Worm (Caenorhabditis elegans): Measurements from ENCODE around the gene F16B12.7.

The F16B12.7 gene

ce11 chrX:14090089-14090488 lies 18.3 kb upstream of the F16B12.7 start, which contains the start of gene dsl-4:
Gene dsl-4 (plus strand): TSS chrX:14090389.
- TF ChIP-seq elt-3 (tag; optimal IDR thresholded peaks at IDR 0.05) (no peak), lin-13 (tag; optimal IDR thresholded peaks at IDR 0.05) (no peak), unc-120 (tag; optimal IDR thresholded peaks at IDR 0.05; ENCODE audit: poor library complexity, severe bottlenecking) (no peak), nhr-2 (tag; optimal IDR thresholded peaks at IDR 0.05) (no peak), hlh-1 (tag; optimal IDR thresholded peaks at IDR 0.05) (no peak), tbx-8 (GFP tag; optimal IDR thresholded peaks at IDR 0.05) (no peak), unc-62 (GFP tag; optimal IDR thresholded peaks at IDR 0.05) (no peak), lsy-2 (tag; optimal IDR thresholded peaks at IDR 0.05) (no peak), zip-8 (tag; optimal IDR thresholded peaks at IDR 0.05) (no peak), nhr-12 (tag; optimal IDR thresholded peaks at IDR 0.05) (no peak), ham-2 (GFP tag; optimal IDR thresholded peaks at IDR 0.05) (no peak), cnd-1 (tag; optimal IDR thresholded peaks at IDR 0.05) (no peak), drap-1 (GFP tag; optimal IDR thresholded peaks at IDR 0.05) (no peak), mep-1 (tag; optimal IDR thresholded peaks at IDR 0.05) (no peak)

ce11 chrX:14090990-14091389 lies 17.4 kb upstream of the F16B12.7 start:
- TF ChIP-seq unc-39 (tag; optimal IDR thresholded peaks at IDR 0.05) (no peak), snpc-4 (tag; optimal IDR thresholded peaks at IDR 0.05) (no peak), hlh-1 (tag; optimal IDR thresholded peaks at IDR 0.05) (no peak), ces-1 (GFP tag; optimal IDR thresholded peaks at IDR 0.05) (no peak), lin-13 (tag; optimal IDR thresholded peaks at IDR 0.05) (no peak), cnd-1 (tag; optimal IDR thresholded peaks at IDR 0.05) (no peak), sem-2 (GFP tag; optimal IDR thresholded peaks at IDR 0.05) (no peak), sptf-1 (tag; optimal IDR thresholded peaks at IDR 0.05) (no peak), blmp-1 (tag; optimal IDR thresholded peaks at IDR 0.05) (no peak), mab-5 (tag; optimal IDR thresholded peaks at IDR 0.05) (no peak), lin-32 (GFP tag; optimal IDR thresholded peaks at IDR 0.05) (no peak), nhr-76 (tag; optimal IDR thresholded peaks at IDR 0.05) (no peak), elt-3 (tag; optimal IDR thresholded peaks at IDR 0.05) (no peak), flh-1 (GFP tag; optimal IDR thresholded peaks at IDR 0.05) (no peak), ceh-39 (tag; optimal IDR thresholded peaks at IDR 0.05) (no peak), elt-1 (tag; optimal IDR thresholded peaks at IDR 0.05; ENCODE audit: borderline replicate concordance, insufficient read depth) (no peak), ham-2 (GFP tag; optimal IDR thresholded peaks at IDR 0.05) (no peak), zip-8 (tag; optimal IDR thresholded peaks at IDR 0.05) (no peak), nhr-12 (tag; optimal IDR thresholded peaks at IDR 0.05) (no peak), mls-2 (tag; optimal IDR thresholded peaks at IDR 0.05) (no peak)

- TF ChIP-seq nhr-237 (tag; optimal IDR thresholded peaks at IDR 0.05) (no peak), lin-13 (tag; optimal IDR thresholded peaks at IDR 0.05) (no peak), pha-4 (tag; optimal IDR thresholded peaks at IDR 0.05) (peak; percentile 14)
Measured at ce11 chrX:14098618-14099118, 9.7 kb upstream of the F16B12.7 start, which contains the start of gene F16B12.4. Gene F16B12.4 (minus strand): TSS chrX:14098668.

ce11 chrX:14101986-14102385 lies 6.4 kb upstream of the F16B12.7 start, which contains the start of gene F16B12.6:
Gene F16B12.6 (plus strand): TSS chrX:14102316.
- TF ChIP-seq nhr-2 (tag; optimal IDR thresholded peaks at IDR 0.05) (peak; percentile 58), snpc-4 (tag; optimal IDR thresholded peaks at IDR 0.05) (no peak), flh-1 (GFP tag; optimal IDR thresholded peaks at IDR 0.05) (no peak), nhr-237 (tag; optimal IDR thresholded peaks at IDR 0.05) (peak; percentile 57), nhr-12 (tag; optimal IDR thresholded peaks at IDR 0.05) (no peak), ceh-43 (GFP tag; optimal IDR thresholded peaks at IDR 0.05) (no peak), sptf-1 (tag; optimal IDR thresholded peaks at IDR 0.05) (peak; percentile 65), ceh-83 (GFP tag; optimal IDR thresholded peaks at IDR 0.05) (no peak), bed-3 (GFP tag; optimal IDR thresholded peaks at IDR 0.05) (no peak), unc-39 (tag; optimal IDR thresholded peaks at IDR 0.05) (no peak), ham-2 (GFP tag; optimal IDR thresholded peaks at IDR 0.05) (no peak), M03D4.4 (tag; optimal IDR thresholded peaks at IDR 0.05) (peak; percentile 21), blmp-1 (tag; optimal IDR thresholded peaks at IDR 0.05) (no peak), elt-1 (tag; optimal IDR thresholded peaks at IDR 0.05; ENCODE audit: borderline replicate concordance, insufficient read depth) (no peak), ceh-39 (tag; optimal IDR thresholded peaks at IDR 0.05) (peak; percentile 94), drap-1 (GFP tag; optimal IDR thresholded peaks at IDR 0.05) (peak; percentile 15), hlh-1 (tag; optimal IDR thresholded peaks at IDR 0.05) (peak; percentile 75), ztf-11 (tag; optimal IDR thresholded peaks at IDR 0.05) (no peak), elt-3 (tag; optimal IDR thresholded peaks at IDR 0.05) (no peak), mab-5 (tag; optimal IDR thresholded peaks at IDR 0.05) (no peak), cnd-1 (tag; optimal IDR thresholded peaks at IDR 0.05) (no peak), sem-2 (GFP tag; optimal IDR thresholded peaks at IDR 0.05) (no peak), nhr-28 (tag; optimal IDR thresholded peaks at IDR 0.05) (no peak), pha-4 (tag; optimal IDR thresholded peaks at IDR 0.05) (peak; percentile 93), lin-13 (tag; optimal IDR thresholded peaks at IDR 0.05) (peak; percentile 87), nhr-76 (tag; optimal IDR thresholded peaks at IDR 0.05) (no peak), lin-32 (GFP tag; optimal IDR thresholded peaks at IDR 0.05) (no peak), tbx-8 (GFP tag; optimal IDR thresholded peaks at IDR 0.05) (peak; percentile 26), mls-2 (tag; optimal IDR thresholded peaks at IDR 0.05) (peak; percentile 26), unc-120 (tag; optimal IDR thresholded peaks at IDR 0.05; ENCODE audit: poor library complexity, severe bottlenecking) (peak; percentile 32), ces-1 (GFP tag; optimal IDR thresholded peaks at IDR 0.05) (peak; percentile 39), zip-8 (tag; optimal IDR thresholded peaks at IDR 0.05) (no peak), unc-62 (GFP tag; optimal IDR thresholded peaks at IDR 0.05) (peak; percentile 52), lsy-2 (tag; optimal IDR thresholded peaks at IDR 0.05) (peak; percentile 72), mep-1 (tag; optimal IDR thresholded peaks at IDR 0.05) (peak; percentile 86)
